Worm (Caenorhabditis elegans) whole organism, early embryonic: ENCODE measurements around the gene pfkb-1.2.

Source experiments
- ama-1 ChIP-seq: fragments of 150-350 bp; optimal IDR thresholded peaks from 2 replicates; lab custom pipeline; 2014
- flt-1 ChIP-seq: fragments of 200-800 bp; sonication (Bioruptor generic); IDR thresholded peaks from 2 replicates; pipeline ENCODE4 v1.3.6; 2022; ENCODE audit warnings: missing genetic modification characterization, missing compliant biosample characterization
- pes-1 ChIP-seq: fragments of 200-800 bp; sonication (Bioruptor generic); IDR thresholded peaks from 2 replicates; pipeline ENCODE4 v1.3.6; 2022; ENCODE audit warnings: missing genetic modification reagents, missing genetic modification characterization, missing compliant biosample characterization
- tbx-11 ChIP-seq: fragments of 200-800 bp; sonication (Bioruptor generic); IDR thresholded peaks from 2 replicates; pipeline ENCODE4 v1.3.6; 2022; ENCODE audit warnings: missing genetic modification characterization, missing compliant biosample characterization
- tra-4 ChIP-seq: sonication (generic microtip); optimal IDR thresholded peaks from 2 replicates; lab custom pipeline; 2017; ENCODE audit warnings: missing genetic modification characterization, missing compliant biosample characterization

- no peak for TF ChIP-seq ama-1 (lab: Kevin White, UChicago)
- TF ChIP-seq tra-4 (tag; lab: Kevin White, UChicago) = peak; percentile 80
- TF ChIP-seq pes-1 (GFP tag; lab: Robert Waterston, UW) = peak; percentile 92
- TF ChIP-seq tbx-11 (GFP tag; lab: Robert Waterston, UW) = peak; percentile 94
- peak; percentile 89 for TF ChIP-seq flt-1
Measured at ce11 chrIV:5967035-5967499, 25.3 kb downstream of the pfkb-1.2 start.
